Worm (Caenorhabditis elegans): ENCODE measurements around the gene W01A11.1.

Gene W01A11.1

ce11 chrV:6485109-6485508, 13.9 kb upstream of the W01A11.1 start:
- TF ChIP-seq fos-1 (tag; optimal IDR thresholded peaks at IDR 0.05) (no peak), aly-2 (tag; optimal IDR thresholded peaks at IDR 0.05) (no peak), pqm-1 (tag; optimal IDR thresholded peaks at IDR 0.05) (no peak), ceh-88 (GFP tag; IDR thresholded peaks at IDR 0.05) (no peak), nhr-12 (tag; optimal IDR thresholded peaks at IDR 0.05) (no peak), dpl-1 (GFP tag; optimal IDR thresholded peaks at IDR 0.05) (no peak), C16A3.4 (tag; optimal IDR thresholded peaks at IDR 0.05) (no peak), elt-3 (tag; optimal IDR thresholded peaks at IDR 0.05) (no peak), sup-37 (GFP tag; optimal IDR thresholded peaks at IDR 0.05) (no peak), dsc-1 (tag; optimal IDR thresholded peaks at IDR 0.05) (no peak), lin-14 (GFP tag; optimal IDR thresholded peaks at IDR 0.05) (no peak), ama-1 (optimal IDR thresholded peaks at IDR 0.05) (no peak), skn-1 (tag; optimal IDR thresholded peaks at IDR 0.05) (no peak)

ce11 chrV:6487878-6488277, 11.1 kb upstream of the W01A11.1 start:
- TF ChIP-seq vab-15 (tag; optimal IDR thresholded peaks at IDR 0.05) (no peak), elt-2 (tag; optimal IDR thresholded peaks at IDR 0.05) (peak; percentile 46)

ce11 chrV:6488849-6489248, 10.2 kb upstream of the W01A11.1 start, which contains the start of gene lec-10:
lec-10 (minus strand) TSS chrV:6489120.
- TF ChIP-seq snu-23 (GFP tag; optimal IDR thresholded peaks at IDR 0.05) (no peak), mep-1 (tag; optimal IDR thresholded peaks at IDR 0.05) (no peak), unc-86 (tag; optimal IDR thresholded peaks at IDR 0.05) (no peak), ces-1 (GFP tag; optimal IDR thresholded peaks at IDR 0.05) (no peak), lin-35 (GFP tag; optimal IDR thresholded peaks at IDR 0.05) (peak in 1 of 2 experiments; percentile 47), nhr-84 (tag; optimal IDR thresholded peaks at IDR 0.05) (no peak), ztf-4 (tag; optimal IDR thresholded peaks at IDR 0.05) (no peak), Y116A8C.19 (tag; optimal IDR thresholded peaks at IDR 0.05; ENCODE audit: borderline replicate concordance) (no peak), hpl-2 (GFP tag; optimal IDR thresholded peaks at IDR 0.05) (no peak), efl-1 (optimal IDR thresholded peaks at IDR 0.05) (no peak), efl-1 (GFP tag; optimal IDR thresholded peaks at IDR 0.05 in 1 of 2) (no peak), mab-9 (GFP tag; IDR thresholded peaks at IDR 0.05) (no peak), unc-98 (GFP tag; IDR thresholded peaks at IDR 0.05) (no peak), unc-30 (tag; optimal IDR thresholded peaks at IDR 0.05) (no peak), lsy-2 (tag; optimal IDR thresholded peaks at IDR 0.05) (no peak), xbp-1 (tag; optimal IDR thresholded peaks at IDR 0.05) (no peak), aha-1 (tag; optimal IDR thresholded peaks at IDR 0.05) (no peak), mdl-1 (tag; optimal IDR thresholded peaks at IDR 0.05) (no peak), pqm-1 (tag; optimal IDR thresholded peaks at IDR 0.05) (peak; percentile 81), zip-4 (GFP tag; optimal IDR thresholded peaks at IDR 0.05) (no peak), rnt-1 (tag; optimal IDR thresholded peaks at IDR 0.05) (no peak), nhr-47 (tag; optimal IDR thresholded peaks at IDR 0.05) (no peak), lin-14 (GFP tag; optimal IDR thresholded peaks at IDR 0.05) (no peak), unc-62 (GFP tag; optimal IDR thresholded peaks at IDR 0.05) (no peak), jun-1 (tag; optimal IDR thresholded peaks at IDR 0.05) (peak; percentile 39), nhr-11 (tag; optimal IDR thresholded peaks at IDR 0.05) (no peak), elt-2 (tag; optimal IDR thresholded peaks at IDR 0.05) (peak; percentile 87), nhr-20 (tag; optimal IDR thresholded peaks at IDR 0.05) (peak; percentile 5), sptf-1 (tag; optimal IDR thresholded peaks at IDR 0.05) (no peak), lir-3 (tag; optimal IDR thresholded peaks at IDR 0.05; ENCODE audit: poor library complexity) (no peak), dsc-1 (tag; optimal IDR thresholded peaks at IDR 0.05) (no peak), fkh-8 (tag; optimal IDR thresholded peaks at IDR 0.05) (no peak), F16B12.6 (tag; optimal IDR thresholded peaks at IDR 0.05) (no peak), nhr-12 (tag; optimal IDR thresholded peaks at IDR 0.05) (no peak), mef-2 (tag; optimal IDR thresholded peaks at IDR 0.05) (no peak), nhr-76 (tag; optimal IDR thresholded peaks at IDR 0.05) (no peak), lin-39 (tag; optimal IDR thresholded peaks at IDR 0.05) (no peak), ceh-88 (GFP tag; IDR thresholded peaks at IDR 0.05) (no peak), ceh-90 (tag; optimal IDR thresholded peaks at IDR 0.05) (no peak), ama-1 (optimal IDR thresholded peaks at IDR 0.05) (no peak), swsn-7 (tag; optimal IDR thresholded peaks at IDR 0.05) (no peak), nhr-237 (tag; optimal IDR thresholded peaks at IDR 0.05) (no peak), ztf-11 (tag; optimal IDR thresholded peaks at IDR 0.05) (no peak)
